Worm (Caenorhabditis elegans): ENCODE results near the gene dach-1.

DNA sequence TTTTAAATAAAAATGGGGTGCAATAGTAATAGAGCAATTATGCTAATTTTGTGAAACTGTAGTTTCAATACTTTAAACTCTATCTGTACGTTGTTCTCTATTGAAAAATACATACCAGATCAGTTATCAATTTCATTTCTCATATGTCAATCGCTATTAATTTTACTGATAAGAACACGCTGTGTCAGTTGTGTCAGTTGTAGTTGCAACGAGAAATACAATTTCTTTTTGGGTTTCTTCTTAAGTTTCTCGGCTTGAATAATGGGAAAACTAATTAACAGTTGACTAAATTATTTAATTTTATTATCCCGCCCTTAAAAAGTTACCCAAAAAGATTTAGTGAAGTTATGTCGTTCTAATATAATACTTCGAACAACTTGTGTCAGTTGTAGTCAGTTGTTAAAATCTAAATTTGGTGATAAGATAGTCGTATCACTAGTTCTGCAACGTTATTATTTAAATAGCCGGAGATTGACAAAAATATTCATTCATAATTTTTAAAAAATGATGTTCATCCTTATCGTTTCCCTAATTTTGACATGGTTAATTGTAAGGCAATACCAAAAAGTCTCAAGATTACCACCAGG, 13.8 kb upstream of the dach-1 start, which contains the start of gene cyp-35A5:
- TF ChIP-seq ama-1 (optimal IDR thresholded peaks at IDR 0.05): no peak
- no peak for TF ChIP-seq flt-1 (GFP tag; IDR thresholded peaks at IDR 0.05)
- no peak for TF ChIP-seq pes-1 (GFP tag; IDR thresholded peaks at IDR 0.05)
- no peak for TF ChIP-seq sea-1 (GFP tag; conservative IDR thresholded peaks at IDR 0.05)
- TF ChIP-seq hmbx-1 (tag; optimal IDR thresholded peaks at IDR 0.05): no peak
